Fruit fly (Drosophila melanogaster): ENCODE data around the gene beta-Man.

Gene beta-Man

dm6 chr3R:4243096-4243940 lies 46.3 kb downstream of the beta-Man start, which contains the start of gene CG34305:
TSS of gene CG34305 (minus strand) at chr3R:4243146.
- TF ChIP-seq ttk (optimal IDR thresholded peaks at IDR 0.05): no peak
- no peak for TF ChIP-seq Sin3A (optimal IDR thresholded peaks at IDR 0.05)

- TF ChIP-seq Myc (optimal IDR thresholded peaks at IDR 0.05) (no peak), psq (optimal IDR thresholded peaks at IDR 0.05) (no peak), Sin3A (optimal IDR thresholded peaks at IDR 0.05) (no peak), ttk (optimal IDR thresholded peaks at IDR 0.05) (no peak), insv (optimal IDR thresholded peaks at IDR 0.05) (no peak), h (optimal IDR thresholded peaks at IDR 0.05) (no peak)
Measured at dm6 chr3R:4246578-4247070, 49.6 kb downstream of the beta-Man start, which contains the start of gene TwdlF. TSS of gene TwdlF (plus strand) at chr3R:4247020.

dm6 chr3R:4249947-4250346 lies 52.9 kb downstream of the beta-Man start:
- no peak for TF ChIP-seq insv (optimal IDR thresholded peaks at IDR 0.05)
- no peak for TF ChIP-seq psq (optimal IDR thresholded peaks at IDR 0.05)
- no peak for TF ChIP-seq h (optimal IDR thresholded peaks at IDR 0.05)
- no peak for TF ChIP-seq Myc (optimal IDR thresholded peaks at IDR 0.05)
- TF ChIP-seq Sin3A (optimal IDR thresholded peaks at IDR 0.05): no peak
- no peak for TF ChIP-seq ttk (optimal IDR thresholded peaks at IDR 0.05)

DNA sequence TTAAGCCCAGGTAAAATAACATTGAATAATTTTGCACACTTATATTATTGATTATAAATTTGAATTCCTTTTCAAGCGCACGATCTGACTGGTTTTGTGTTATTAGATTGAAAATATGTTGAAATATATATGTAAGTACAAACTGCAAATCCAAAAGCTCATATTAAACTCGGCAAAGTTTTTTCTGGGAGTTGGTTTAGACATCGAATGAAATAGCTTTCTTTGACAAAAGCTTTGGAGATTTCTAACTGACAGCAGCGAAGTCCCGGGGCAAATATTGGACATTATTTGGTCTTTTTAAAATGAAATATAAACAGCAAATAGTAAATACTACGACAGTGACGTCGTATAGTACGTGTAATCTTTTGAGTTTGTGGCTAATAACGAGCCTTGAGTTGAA lies 54.2 kb downstream of the beta-Man start, which contains the start of gene TwdlG:
TSS of gene TwdlG (minus strand) at position 101 of the 400 bp plus-strand sequence.
- TF ChIP-seq psq (optimal IDR thresholded peaks at IDR 0.05): no peak

DNA sequence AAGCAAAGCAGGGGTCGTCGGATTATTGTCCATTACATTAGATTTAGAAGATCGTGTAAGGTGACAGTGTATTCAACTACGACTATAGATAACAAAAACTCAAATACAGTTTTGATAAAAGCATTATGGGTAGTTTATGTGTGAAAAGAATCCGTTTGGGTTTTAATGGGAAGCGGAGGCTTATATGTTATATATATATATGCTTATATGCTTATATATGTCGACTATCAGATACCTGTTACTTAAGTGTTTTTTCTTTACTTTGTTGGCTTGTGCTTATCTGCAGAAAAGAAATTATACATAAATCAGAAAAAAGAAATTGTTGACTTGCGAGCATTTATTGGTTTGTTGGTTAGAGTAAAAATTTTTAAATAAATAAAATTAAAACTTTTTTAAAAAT lies 55.9 kb downstream of the beta-Man start, which contains the start of gene CG14644:
TSS of gene CG14644 (minus strand) at position 101 of the 400 bp plus-strand sequence.
- TF ChIP-seq h (optimal IDR thresholded peaks at IDR 0.05) (no peak), ttk (optimal IDR thresholded peaks at IDR 0.05) (no peak), Sin3A (optimal IDR thresholded peaks at IDR 0.05) (no peak), Myc (optimal IDR thresholded peaks at IDR 0.05) (no peak), insv (optimal IDR thresholded peaks at IDR 0.05) (no peak), psq (optimal IDR thresholded peaks at IDR 0.05) (no peak)

Measured in Kc167 (cell line).